Worm (Caenorhabditis elegans): ENCODE measurements around the gene srh-31.

ce11 chrV:17743802-17744201 lies 36.7 kb downstream of the srh-31 start:
- no peak for TF ChIP-seq ets-5 (GFP tag; IDR thresholded peaks at IDR 0.05)
- no peak for TF ChIP-seq elt-3 (tag; optimal IDR thresholded peaks at IDR 0.05)
- no peak for TF ChIP-seq fos-1 (tag; optimal IDR thresholded peaks at IDR 0.05)
- no peak for TF ChIP-seq unc-130 (tag; optimal IDR thresholded peaks at IDR 0.05)
- no peak for TF ChIP-seq fkh-10 (GFP tag; optimal IDR thresholded peaks at IDR 0.05)
- TF ChIP-seq lin-39 (tag; optimal IDR thresholded peaks at IDR 0.05): no peak
- no peak for TF ChIP-seq ama-1 (optimal IDR thresholded peaks at IDR 0.05)
- TF ChIP-seq pqm-1 (tag; optimal IDR thresholded peaks at IDR 0.05): no peak
- no peak for TF ChIP-seq nhr-11 (tag; optimal IDR thresholded peaks at IDR 0.05)

Data from whole organism, L1 larva.